Worm (Caenorhabditis elegans) whole organism, L1 larva: ENCODE data around the gene fsn-1.

Source experiments
- C16A3.4 ChIP-seq: fragments of 150-350 bp; optimal IDR thresholded peaks from 2 replicates; lab custom pipeline; 2014; ENCODE audit warnings: missing biosample characterization, missing genetic modification characterization
- C34B4.2 ChIP-seq: sonication (generic microtip); optimal IDR thresholded peaks from 2 replicates; lab custom pipeline; 2017; ENCODE audit warnings: mild to moderate bottlenecking, missing genetic modification characterization, missing compliant biosample characterization
- Y116A8C.19 ChIP-seq: sonication (generic microtip); optimal IDR thresholded peaks from 2 replicates; lab custom pipeline; 2016; ENCODE audit warnings: missing compliant biosample characterization, missing genetic modification characterization, borderline replicate concordance
- aha-1 ChIP-seq: fragments of 150-350 bp; optimal IDR thresholded peaks from 2 replicates; lab custom pipeline; 2014; ENCODE audit warnings: missing biosample characterization, missing genetic modification characterization
- alr-1 ChIP-seq: fragments of 200-800 bp; sonication (Bioruptor generic); optimal IDR thresholded peaks from 2 replicates; lab custom pipeline; 2018; ENCODE audit warnings: borderline replicate concordance, mild to moderate bottlenecking, missing genetic modification characterization, missing compliant biosample characterization
- aly-2 ChIP-seq: fragments of 150-350 bp; optimal IDR thresholded peaks from 2 replicates; lab custom pipeline; 2014; ENCODE audit warnings: missing biosample characterization, missing genetic modification characterization
- ama-1 ChIP-seq: fragments of 150-350 bp; optimal IDR thresholded peaks from 2 replicates; lab custom pipeline; 2014
- ceh-82 ChIP-seq, 3 experiments: fragments of 150-350 bp in 1 of 3; sonication (generic microtip) in 2 of 3; optimal IDR thresholded peaks; 2 replicates each; lab custom pipeline; 2014 to 2017; ENCODE audit warnings: missing biosample characterization in 3 of 3, missing genetic modification characterization in 3 of 3
- ceh-88 ChIP-seq: fragments of 200-800 bp; sonication (Bioruptor generic); IDR thresholded peaks from 2 replicates; pipeline ENCODE4 v1.3.6; 2022; ENCODE audit warnings: missing genetic modification characterization, missing compliant biosample characterization
- efl-1 ChIP-seq, 4 experiments: fragments of 150-350 bp; optimal IDR thresholded peaks in 3 of 4; peaks in 1 of 4; 1 replicate in 1 of 4; 2 replicates in 3 of 4; lab custom pipeline; 2014; ENCODE audit warnings: missing biosample characterization in 2 of 4, missing genetic modification characterization in 2 of 4, missing genetic modification reagents in 2 of 4
- egl-13 ChIP-seq: sonication (generic microtip); optimal IDR thresholded peaks from 2 replicates; lab custom pipeline; 2016; ENCODE audit warnings: missing genotype, missing genetic modification reagents, missing genetic modification characterization, missing compliant biosample characterization
- egl-27 ChIP-seq, 2 experiments: fragments of 150-350 bp in 1 of 2; sonication (generic microtip); optimal IDR thresholded peaks; 3 replicates each; lab custom pipeline; 2017 to 2018; ENCODE audit warnings: missing biosample characterization in 2 of 2, missing genetic modification characterization in 2 of 2, missing genetic modification reagents in 2 of 2
- elt-3 ChIP-seq, 6 experiments: fragments of 150-350 bp in 1 of 6; sonication (generic microtip); optimal IDR thresholded peaks; 2 replicates each; lab custom pipeline; 2017 to 2018; ENCODE audit warnings: missing biosample characterization in 6 of 6, missing genetic modification characterization in 6 of 6, inconsistent platforms in 1 of 6
- ets-5 ChIP-seq: fragments of 200-800 bp; sonication (Bioruptor generic); IDR thresholded peaks from 2 replicates; pipeline ENCODE4 v1.3.6; 2022; ENCODE audit warnings: missing genetic modification characterization, missing compliant biosample characterization
- fkh-4 ChIP-seq: sonication (generic microtip); optimal IDR thresholded peaks from 2 replicates; lab custom pipeline; 2016; ENCODE audit warnings: missing compliant biosample characterization, missing genetic modification characterization, borderline replicate concordance
- fkh-8 ChIP-seq: sonication (generic microtip); optimal IDR thresholded peaks from 2 replicates; lab custom pipeline; 2016; ENCODE audit warnings: mild to moderate bottlenecking, missing genetic modification characterization, missing compliant biosample characterization
- fos-1 ChIP-seq: fragments of 150-350 bp; optimal IDR thresholded peaks from 2 replicates; lab custom pipeline; 2014; ENCODE audit warnings: missing biosample characterization, missing genetic modification characterization
- hlh-17 ChIP-seq: fragments of 200-800 bp; sonication (Bioruptor generic); optimal IDR thresholded peaks from 2 replicates; lab custom pipeline; 2018; ENCODE audit warnings: missing genetic modification characterization, mild to moderate bottlenecking, missing compliant biosample characterization, moderate library complexity, borderline replicate concordance
- hlh-4 ChIP-seq: sonication (generic microtip); optimal IDR thresholded peaks from 2 replicates; lab custom pipeline; 2016; ENCODE audit warnings: mild to moderate bottlenecking, missing genetic modification characterization, missing compliant biosample characterization
- irx-1 ChIP-seq: sonication (generic microtip); optimal IDR thresholded peaks from 2 replicates; lab custom pipeline; 2016; ENCODE audit warnings: missing genetic modification characterization, missing compliant biosample characterization
- jun-1 ChIP-seq: fragments of 150-350 bp; optimal IDR thresholded peaks from 2 replicates; lab custom pipeline; 2014; ENCODE audit warnings: missing biosample characterization, missing genetic modification reagents, missing genetic modification characterization
- lin-13 ChIP-seq: fragments of 150-350 bp; optimal IDR thresholded peaks from 2 replicates; lab custom pipeline; 2014; ENCODE audit warnings: missing biosample characterization, missing genetic modification reagents, missing genetic modification characterization
- lin-15B ChIP-seq: fragments of 150-350 bp; sonication (generic microtip); optimal IDR thresholded peaks from 3 replicates; lab custom pipeline; 2014; ENCODE audit warnings: missing biosample characterization, missing genetic modification characterization
- lir-3 ChIP-seq: sonication (generic microtip); optimal IDR thresholded peaks from 2 replicates; lab custom pipeline; 2016; ENCODE audit warnings: mild to moderate bottlenecking, missing genetic modification characterization, moderate library complexity, missing compliant biosample characterization; ENCODE audit not compliant: poor library complexity
- lsy-2 ChIP-seq, 2 experiments: fragments of 150-350 bp; optimal IDR thresholded peaks; 2 replicates each; lab custom pipeline; 2014; ENCODE audit warnings: missing biosample characterization in 2 of 2, missing genetic modification characterization in 2 of 2
- nhr-12 ChIP-seq: sonication (generic microtip); optimal IDR thresholded peaks from 2 replicates; lab custom pipeline; 2017; ENCODE audit warnings: missing biosample characterization, missing genetic modification characterization
- nhr-28 ChIP-seq: fragments of 150-350 bp; optimal IDR thresholded peaks from 2 replicates; lab custom pipeline; 2014; ENCODE audit warnings: missing biosample characterization, missing genetic modification characterization
- nhr-47 ChIP-seq: sonication (generic microtip); optimal IDR thresholded peaks from 2 replicates; lab custom pipeline; 2016; ENCODE audit warnings: mild to moderate bottlenecking, missing genetic modification characterization, moderate library complexity, missing compliant biosample characterization
- nhr-71 ChIP-seq: sonication (generic microtip); optimal IDR thresholded peaks from 2 replicates; lab custom pipeline; 2016; ENCODE audit warnings: mild to moderate bottlenecking, missing genetic modification characterization, moderate library complexity, missing compliant biosample characterization
- nhr-76 ChIP-seq: sonication (generic microtip); optimal IDR thresholded peaks from 2 replicates; lab custom pipeline; 2017; ENCODE audit warnings: missing biosample characterization, missing genetic modification characterization
- nhr-84 ChIP-seq: sonication (generic microtip); optimal IDR thresholded peaks from 2 replicates; lab custom pipeline; 2017; ENCODE audit warnings: missing biosample characterization, missing genetic modification characterization
- pag-3 ChIP-seq: sonication (generic microtip); optimal IDR thresholded peaks from 2 replicates; lab custom pipeline; 2017; ENCODE audit warnings: missing genetic modification characterization, mild to moderate bottlenecking, missing compliant biosample characterization, antibody characterized with exemption, borderline replicate concordance; ENCODE audit not compliant: insufficient read depth
- pax-3 ChIP-seq: fragments of 200-800 bp; sonication (Bioruptor generic); optimal IDR thresholded peaks from 2 replicates; lab custom pipeline; 2018; ENCODE audit warnings: mild to moderate bottlenecking, missing genetic modification characterization, moderate library complexity, missing compliant biosample characterization
- pqm-1 ChIP-seq: sonication (generic microtip); optimal IDR thresholded peaks from 3 replicates; lab custom pipeline; 2017; ENCODE audit warnings: missing biosample characterization, missing genetic modification characterization
- rnt-1 ChIP-seq: sonication (generic microtip); optimal IDR thresholded peaks from 2 replicates; lab custom pipeline; 2016; ENCODE audit warnings: mild to moderate bottlenecking, missing genetic modification characterization, moderate library complexity, missing compliant biosample characterization
- skn-1 ChIP-seq: fragments of 150-350 bp; optimal IDR thresholded peaks from 2 replicates; lab custom pipeline; 2014; ENCODE audit warnings: missing biosample characterization, missing genetic modification characterization
- snu-23 ChIP-seq: sonication (generic microtip); optimal IDR thresholded peaks from 2 replicates; lab custom pipeline; 2016; ENCODE audit warnings: missing genetic modification characterization, missing compliant biosample characterization
- sox-4 ChIP-seq: sonication (generic microtip); optimal IDR thresholded peaks from 2 replicates; lab custom pipeline; 2016; ENCODE audit warnings: missing genetic modification characterization, missing compliant biosample characterization
- swsn-7 ChIP-seq: sonication (generic microtip); optimal IDR thresholded peaks from 2 replicates; lab custom pipeline; 2016; ENCODE audit warnings: missing genetic modification characterization, missing compliant biosample characterization
- tbx-2 ChIP-seq: sonication (generic microtip); optimal IDR thresholded peaks from 2 replicates; lab custom pipeline; 2016; ENCODE audit warnings: missing genetic modification characterization, missing compliant biosample characterization
- unc-130 ChIP-seq: fragments of 150-350 bp; optimal IDR thresholded peaks from 2 replicates; lab custom pipeline; 2017; ENCODE audit warnings: missing biosample characterization, missing genetic modification characterization, inconsistent platforms
- unc-30 ChIP-seq: sonication (generic microtip); optimal IDR thresholded peaks from 2 replicates; lab custom pipeline; 2017; ENCODE audit warnings: missing biosample characterization, missing genetic modification characterization
- unc-62 ChIP-seq: fragments of 150-350 bp; optimal IDR thresholded peaks from 2 replicates; lab custom pipeline; 2014; ENCODE audit warnings: missing biosample characterization, missing genetic modification reagents, missing genetic modification characterization
- vab-15 ChIP-seq: sonication (generic microtip); optimal IDR thresholded peaks from 2 replicates; lab custom pipeline; 2017; ENCODE audit warnings: missing genotype, mild to moderate bottlenecking, missing genetic modification characterization, missing compliant biosample characterization
- zip-4 ChIP-seq: fragments of 200-800 bp; sonication (Bioruptor generic); optimal IDR thresholded peaks from 2 replicates; lab custom pipeline; 2018; ENCODE audit warnings: mild to moderate bottlenecking, missing genetic modification characterization, moderate library complexity, missing compliant biosample characterization
- ztf-11 ChIP-seq, 2 experiments: sonication (generic microtip); optimal IDR thresholded peaks; 2 replicates each; lab custom pipeline; 2016 to 2017; ENCODE audit warnings: missing genetic modification characterization in 2 of 2, missing biosample characterization in 1 of 2, missing compliant biosample characterization in 1 of 2
- ztf-4 ChIP-seq: fragments of 150-350 bp; optimal IDR thresholded peaks from 2 replicates; lab custom pipeline; 2014; ENCODE audit warnings: missing biosample characterization, missing genetic modification characterization

fsn-1 gene

DNA sequence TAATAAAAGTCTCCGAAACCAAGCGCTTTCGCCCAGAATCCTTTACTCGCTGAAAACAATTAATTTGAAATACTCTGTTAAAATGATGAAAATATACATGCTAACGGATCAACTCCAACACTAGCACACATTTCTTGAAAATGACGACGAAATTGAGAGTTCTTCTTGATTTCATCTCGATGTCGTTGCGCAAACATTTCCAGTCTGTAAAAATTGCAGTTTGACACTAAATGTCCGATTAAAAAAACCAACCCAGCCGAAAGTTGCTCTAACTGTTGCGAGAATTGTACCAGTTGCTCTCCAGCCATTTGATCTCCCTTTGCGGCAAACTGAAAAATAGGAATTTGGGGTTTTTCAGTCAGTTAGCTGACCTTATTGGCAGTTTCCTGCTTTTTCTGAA is 24.2 kb downstream of the fsn-1 start:
- no peak for TF ChIP-seq efl-1 (optimal IDR thresholded peaks at IDR 0.05; lab: Kevin White, UChicago)
- peak in 1 of 2 experiments; percentile 26 for TF ChIP-seq efl-1 (GFP tag; optimal IDR thresholded peaks at IDR 0.05 in 1 of 2; lab: Kevin White, UChicago)
- no peak for TF ChIP-seq tbx-2

DNA sequence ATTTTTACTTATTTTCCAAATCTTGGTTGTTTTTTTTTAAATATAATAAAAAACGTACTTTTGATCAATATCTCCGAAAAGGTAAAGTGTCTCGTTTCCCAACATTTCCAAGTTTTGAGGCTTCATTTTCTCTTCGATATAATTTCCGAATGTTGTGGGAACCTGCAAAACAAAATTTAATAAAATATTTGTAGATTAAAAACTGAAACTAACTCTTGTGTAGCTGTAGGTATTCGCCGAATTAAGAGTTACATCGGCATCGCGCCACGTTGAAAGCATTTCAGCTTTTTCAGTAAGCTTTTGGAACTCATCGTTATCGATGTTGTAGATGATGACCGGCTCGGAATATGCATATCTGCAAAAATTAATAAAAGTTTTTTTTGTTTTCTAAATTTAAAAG is 25.3 kb downstream of the fsn-1 start, which contains the start of gene vps-22:
vps-22 (minus strand) TSS at position 101 of the 400 bp plus-strand sequence.
- TF ChIP-seq unc-30 (tag; lab: Kevin White, UChicago), result no peak
- no peak for TF ChIP-seq C34B4.2 (tag; lab: Kevin White, UChicago)
- TF ChIP-seq swsn-7 (tag; lab: Kevin White, UChicago), result no peak
- TF ChIP-seq skn-1 (tag; lab: Kevin White, UChicago), result no peak
- no peak for TF ChIP-seq snu-23 (GFP tag; lab: Kevin White, UChicago)
- TF ChIP-seq unc-62 (GFP tag; lab: Kevin White, UChicago), result no peak
- no peak for TF ChIP-seq nhr-12
- no peak for TF ChIP-seq sox-4 (tag; lab: Kevin White, UChicago)
- TF ChIP-seq nhr-76, result no peak
- TF ChIP-seq nhr-71 (tag; lab: Kevin White, UChicago), result no peak
- no peak for TF ChIP-seq fkh-8 (tag; lab: Kevin White, UChicago)
- no peak for TF ChIP-seq lin-13 (GFP tag; lab: Kevin White, UChicago)
- no peak for TF ChIP-seq ets-5 (GFP tag; lab: Robert Waterston, UW)
- no peak for TF ChIP-seq rnt-1 (tag; lab: Kevin White, UChicago)
- no peak for TF ChIP-seq Y116A8C.19 (tag; lab: Kevin White, UChicago)

DNA sequence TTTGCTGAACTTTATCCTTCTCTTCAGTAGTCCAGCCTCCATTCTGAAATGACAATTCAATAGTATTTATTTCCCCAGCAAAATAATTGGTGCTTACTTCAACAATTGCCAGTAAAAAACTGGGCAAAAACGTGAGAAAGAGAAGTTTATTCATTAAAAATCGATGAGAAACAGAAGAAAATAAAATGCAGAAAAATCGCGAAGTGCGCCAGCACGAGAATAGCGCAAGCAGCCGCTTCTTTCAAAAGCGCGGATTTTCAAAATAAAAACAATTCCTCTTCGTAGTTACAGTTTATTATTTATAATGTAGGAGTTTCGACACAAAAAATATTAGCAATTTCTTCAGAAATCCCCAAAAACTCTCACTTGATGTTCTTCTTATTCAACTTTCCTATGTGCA is 25.8 kb downstream of the fsn-1 start, which contains the start of gene C27F2.9:
C27F2.9 (minus strand) TSS at position 159 of the 400 bp plus-strand sequence.
- TF ChIP-seq ceh-88 (GFP tag; lab: Robert Waterston, UW) (peak; percentile 57; the same call in 1 of the 2 replicates), fkh-4 (peak; percentile 44), zip-4 (peak; percentile 72), unc-30 (tag; lab: Kevin White, UChicago) (no peak), C16A3.4 (tag; lab: Kevin White, UChicago) (peak; percentile 92), ceh-82 (tag; optimal IDR thresholded peaks at IDR 0.05; lab: Kevin White, UChicago) (peak; percentile 89 to 94 (median 93)), skn-1 (tag; lab: Kevin White, UChicago) (peak; percentile 91), nhr-47 (tag; lab: Kevin White, UChicago) (peak; percentile 95), alr-1 (tag; lab: Kevin White, UChicago) (no peak), lsy-2 (tag; optimal IDR thresholded peaks at IDR 0.05; lab: Kevin White, UChicago) (peak; percentile 94), Y116A8C.19 (tag; lab: Kevin White, UChicago) (no peak), fos-1 (peak; percentile 80), elt-3 (tag; optimal IDR thresholded peaks at IDR 0.05; lab: Kevin White, UChicago) (peak in 4 of 6 experiments; percentile 3 to 87 (median 56)), egl-27 (tag; optimal IDR thresholded peaks at IDR 0.05; lab: Kevin White, UChicago) (no peak), efl-1 (optimal IDR thresholded peaks at IDR 0.05; lab: Kevin White, UChicago) (peak; percentile 98 to 99), efl-1 (GFP tag; optimal IDR thresholded peaks at IDR 0.05 in 1 of 2; lab: Kevin White, UChicago) (peak; percentile 99 to 100), irx-1 (peak; percentile 90), egl-13 (peak; percentile 84), ztf-4 (tag; lab: Kevin White, UChicago) (peak; percentile 61), aha-1 (tag; lab: Kevin White, UChicago) (peak; percentile 56), unc-130 (peak; percentile 81), snu-23 (GFP tag; lab: Kevin White, UChicago) (peak; percentile 94), pqm-1 (tag; lab: Kevin White, UChicago) (no peak), fkh-8 (tag; lab: Kevin White, UChicago) (peak; percentile 84), lir-3 (tag; lab: Kevin White, UChicago) (peak; percentile 77), vab-15 (tag; lab: Kevin White, UChicago) (no peak), ama-1 (lab: Kevin White, UChicago) (peak; percentile 9), ztf-11 (tag; optimal IDR thresholded peaks at IDR 0.05; lab: Kevin White, UChicago) (peak in 1 of 2 experiments; percentile 83), pag-3 (tag; lab: Kevin White, UChicago) (peak; percentile 67), nhr-84 (no peak), lin-15B (peak; percentile 75), jun-1 (tag; lab: Kevin White, UChicago) (peak; percentile 79), aly-2 (tag; lab: Kevin White, UChicago) (peak; percentile 85), hlh-17 (GFP tag; lab: Kevin White, UChicago) (no peak), nhr-28 (tag; lab: Kevin White, UChicago) (no peak), pax-3 (tag; lab: Kevin White, UChicago) (peak; percentile 78), hlh-4 (tag; lab: Kevin White, UChicago) (no peak)
